Fruit fly (Drosophila melanogaster) whole organism, prepupa: ENCODE results near the gene CG16964.
A peak's percentile ranks its signal among the peaks of the same experiment; 100 is the strongest.

ENCODE experiments used
- CG11762 ChIP-seq: fragments of 200-800 bp; sonication (Bioruptor generic); optimal IDR thresholded peaks from 3 replicates; lab custom pipeline; 2016; ENCODE audit warnings: missing biosample characterization, missing genetic modification characterization; ENCODE audit not compliant: insufficient read depth
- CG15336 ChIP-seq: fragments of 200-800 bp; sonication (Bioruptor generic); IDR thresholded peaks from 2 replicates; pipeline ENCODE4 v1.3.6; 2022; ENCODE audit warnings: missing biosample characterization, missing genetic modification characterization
- CG16779 ChIP-seq: fragments of 200-800 bp; sonication (Bioruptor generic); optimal IDR thresholded peaks from 3 replicates; lab custom pipeline; 2017; ENCODE audit warnings: missing biosample characterization, mild to moderate bottlenecking, missing genetic modification characterization
- CG3032 ChIP-seq: fragments of 200-800 bp; optimal IDR thresholded peaks from 2 replicates; lab custom pipeline; 2019; ENCODE audit warnings: missing biosample characterization, mild to moderate bottlenecking, missing genetic modification characterization, moderate library complexity
- CG31627 ChIP-seq: fragments of 200-800 bp; sonication (Bioruptor generic); optimal IDR thresholded peaks from 3 replicates; lab custom pipeline; 2016; ENCODE audit warnings: missing biosample characterization, missing genetic modification characterization
- CG32006 ChIP-seq: fragments of 200-800 bp; sonication (Bioruptor generic); optimal IDR thresholded peaks from 3 replicates; lab custom pipeline; 2017; ENCODE audit warnings: missing biosample characterization, mild to moderate bottlenecking, missing genetic modification characterization
- CG34406 ChIP-seq: fragments of 200-800 bp; sonication (Bioruptor generic); optimal IDR thresholded peaks from 3 replicates; lab custom pipeline; 2016; ENCODE audit warnings: missing biosample characterization, missing genetic modification characterization
- CG4318 ChIP-seq: fragments of 200-800 bp; sonication (Bioruptor generic); optimal IDR thresholded peaks from 3 replicates; lab custom pipeline; 2017; ENCODE audit warnings: missing biosample characterization, mild to moderate bottlenecking, missing genetic modification characterization
- CG6163 ChIP-seq: fragments of 200-800 bp; sonication (Bioruptor generic); IDR thresholded peaks from 3 replicates; pipeline ENCODE4 v1.3.6; 2022; ENCODE audit warnings: missing biosample characterization, missing genetic modification characterization
- CG6276 ChIP-seq: fragments of 200-800 bp; sonication (Bioruptor generic); optimal IDR thresholded peaks from 2 replicates; lab custom pipeline; 2017; ENCODE audit warnings: missing biosample characterization, mild to moderate bottlenecking, missing genetic modification characterization
- CG6792 ChIP-seq: fragments of 200-800 bp; sonication (Bioruptor generic); optimal IDR thresholded peaks from 3 replicates; lab custom pipeline; 2016; ENCODE audit warnings: missing biosample characterization, missing genetic modification characterization
- CG6808 ChIP-seq: fragments of 200-800 bp; sonication (Bioruptor generic); optimal IDR thresholded peaks from 3 replicates; lab custom pipeline; 2017; ENCODE audit warnings: missing biosample characterization, missing genetic modification characterization, mild to moderate bottlenecking, moderate library complexity, missing genetic modification reagents
- CG6854 ChIP-seq: fragments of 200-800 bp; sonication (Bioruptor generic); optimal IDR thresholded peaks from 2 replicates; lab custom pipeline; 2017; ENCODE audit warnings: missing biosample characterization, mild to moderate bottlenecking, missing genetic modification characterization
- CG8632 ChIP-seq: fragments of 200-800 bp; sonication (Bioruptor generic); optimal IDR thresholded peaks from 3 replicates; lab custom pipeline; 2016; ENCODE audit warnings: missing biosample characterization, missing genetic modification characterization
- Eip75B ChIP-seq: fragments of 200-800 bp; sonication (Bioruptor generic); optimal IDR thresholded peaks from 3 replicates; lab custom pipeline; 2016; ENCODE audit warnings: missing biosample characterization, missing genetic modification characterization
- Eip78C ChIP-seq: fragments of 200-800 bp; sonication (Bioruptor generic); peaks from one replicate; lab custom pipeline; 2016; ENCODE audit warnings: missing biosample characterization, missing genetic modification characterization
- Ets21C ChIP-seq: fragments of 200-800 bp; sonication (Bioruptor generic); optimal IDR thresholded peaks from 3 replicates; lab custom pipeline; 2016; ENCODE audit warnings: missing biosample characterization, missing genetic modification characterization
- Hr38 ChIP-seq: sonication (Bioruptor generic); optimal IDR thresholded peaks from 2 replicates; lab custom pipeline; 2016; ENCODE audit warnings: missing biosample characterization, missing genetic modification characterization
- Lpt ChIP-seq: fragments of 200-800 bp; sonication (Bioruptor generic); optimal IDR thresholded peaks from 3 replicates; lab custom pipeline; 2016; ENCODE audit warnings: missing biosample characterization, missing genetic modification characterization
- Met ChIP-seq: fragments of 200-800 bp; sonication (Bioruptor generic); optimal IDR thresholded peaks from 3 replicates; lab custom pipeline; 2016; ENCODE audit warnings: missing biosample characterization, missing genetic modification characterization
- Sox14 ChIP-seq: fragments of 200-800 bp; sonication (Bioruptor generic); optimal IDR thresholded peaks from 3 replicates; lab custom pipeline; 2016; ENCODE audit warnings: missing biosample characterization, missing genetic modification characterization
- Sox15 ChIP-seq: fragments of 200-800 bp; sonication (Bioruptor generic); optimal IDR thresholded peaks from 3 replicates; lab custom pipeline; 2016; ENCODE audit warnings: missing biosample characterization, missing genetic modification characterization
- acj6 ChIP-seq: fragments of 200-800 bp; sonication (Bioruptor generic); optimal IDR thresholded peaks from 3 replicates; lab custom pipeline; 2016; ENCODE audit warnings: missing biosample characterization, missing genetic modification characterization
- cyc ChIP-seq: fragments of 200-800 bp; sonication (Bioruptor generic); optimal IDR thresholded peaks from 3 replicates; lab custom pipeline; 2016; ENCODE audit warnings: missing biosample characterization, missing genetic modification characterization
- dsx ChIP-seq: fragments of 200-800 bp; optimal IDR thresholded peaks from 3 replicates; lab custom pipeline; 2019; ENCODE audit warnings: missing biosample characterization, mild to moderate bottlenecking, missing genetic modification characterization, moderate library complexity; ENCODE audit not compliant: poor library complexity, severe bottlenecking
- eg ChIP-seq: fragments of 200-800 bp; sonication (Bioruptor generic); IDR thresholded peaks from 3 replicates; pipeline ENCODE4 v1.3.6; 2022; ENCODE audit warnings: missing biosample characterization, missing genetic modification characterization
- esn ChIP-seq: fragments of 200-800 bp; sonication (Bioruptor generic); optimal IDR thresholded peaks from 2 replicates; lab custom pipeline; 2016; ENCODE audit warnings: missing biosample characterization, mild to moderate bottlenecking, missing genetic modification characterization, moderate library complexity
- fd59A ChIP-seq: fragments of 200-800 bp; sonication (Bioruptor generic); optimal IDR thresholded peaks from 2 replicates; lab custom pipeline; 2017; ENCODE audit warnings: missing biosample characterization, mild to moderate bottlenecking, missing genetic modification characterization, missing genetic modification reagents
- fd85E ChIP-seq: fragments of 200-800 bp; sonication (Bioruptor generic); optimal IDR thresholded peaks from 3 replicates; lab custom pipeline; 2016; ENCODE audit warnings: missing biosample characterization, missing genetic modification characterization
- lz ChIP-seq: fragments of 200-800 bp; sonication (Bioruptor generic); optimal IDR thresholded peaks from 3 replicates; lab custom pipeline; 2016; ENCODE audit warnings: missing biosample characterization, missing genetic modification characterization
- net ChIP-seq: fragments of 200-800 bp; sonication (Bioruptor generic); optimal IDR thresholded peaks from 3 replicates; lab custom pipeline; 2016; ENCODE audit warnings: missing biosample characterization, missing genetic modification characterization
- salr ChIP-seq, 2 experiments: fragments of 200-800 bp; sonication (Bioruptor generic); optimal IDR thresholded peaks; 3 replicates each; lab custom pipeline; 2016 to 2018; ENCODE audit warnings: missing biosample characterization in 2 of 2, missing genetic modification characterization in 2 of 2, mild to moderate bottlenecking in 1 of 2
- svp ChIP-seq: fragments of 200-800 bp; sonication (Bioruptor generic); peaks from one replicate; lab custom pipeline; 2016; ENCODE audit warnings: missing biosample characterization, missing genetic modification characterization
- topi ChIP-seq: fragments of 200-800 bp; sonication (Bioruptor generic); optimal IDR thresholded peaks from 3 replicates; lab custom pipeline; 2016; ENCODE audit warnings: missing biosample characterization, missing genetic modification characterization

CG16964 gene

DNA sequence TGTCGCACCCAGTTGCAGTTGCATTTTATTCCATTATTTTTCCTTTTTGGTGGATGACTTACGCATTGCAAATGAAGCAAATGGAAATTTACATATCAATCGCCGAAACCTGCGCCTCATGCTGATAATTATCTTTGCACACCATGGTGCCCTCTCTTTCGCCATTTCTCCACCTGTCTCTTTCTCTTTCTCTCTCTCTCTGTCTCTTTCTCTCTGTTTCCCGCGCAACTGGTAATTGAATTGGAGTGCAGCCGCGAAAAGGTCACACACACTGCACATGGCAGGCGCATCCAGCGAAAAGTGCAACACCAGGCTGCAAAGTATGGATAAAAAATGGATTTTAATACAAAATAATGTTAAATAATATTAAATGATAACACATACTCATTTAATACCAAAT lies 30.0 kb downstream of the CG16964 start:
- no peak for TF ChIP-seq salr (GFP tag; optimal IDR thresholded peaks at IDR 0.05; lab: Kevin White, UChicago)

- peak; percentile 20 for TF ChIP-seq CG32006
- TF ChIP-seq CG6808 (GFP tag; lab: Kevin White, UChicago) = no peak
- TF ChIP-seq dsx (GFP tag; lab: Kevin White, UChicago) = no peak
- no peak for TF ChIP-seq eg (GFP tag; lab: Robert Waterston, UW)
- peak; percentile 0 for TF ChIP-seq acj6 (GFP tag; lab: Kevin White, UChicago)
- no peak for TF ChIP-seq CG3032 (tag; lab: Kevin White, UChicago)
- no peak for TF ChIP-seq svp (GFP tag; lab: Kevin White, UChicago)
- no peak for TF ChIP-seq CG11762
- TF ChIP-seq net = no peak
- no peak for TF ChIP-seq CG34406 (GFP tag; lab: Kevin White, UChicago)
- TF ChIP-seq topi (GFP tag; lab: Kevin White, UChicago) = no peak
- no peak for TF ChIP-seq Met
These were observed 32.3 kb downstream of the CG16964 start for dm6 chr2L:11980075-11980474.

DNA sequence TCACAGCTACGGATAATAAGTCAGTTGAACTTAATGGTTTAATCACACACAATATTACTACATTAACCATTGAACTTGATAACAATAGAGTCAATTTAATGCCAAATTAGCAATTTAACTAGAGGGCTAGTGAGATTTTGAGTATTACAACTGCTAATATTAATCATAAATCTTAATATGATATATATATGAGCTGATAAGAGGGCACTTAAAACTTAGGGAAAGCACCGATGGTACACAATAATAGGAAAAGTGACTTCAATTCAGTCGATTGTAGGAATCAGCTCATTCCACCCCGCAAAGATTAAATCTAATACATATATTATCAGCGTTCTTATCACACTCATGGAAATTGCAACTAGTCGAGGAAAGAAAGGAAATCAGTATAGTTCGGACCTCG lies 33.5 kb downstream of the CG16964 start, which contains the start of gene CG16965:
CG16965 (plus strand) TSS at position 382 of the 400 bp plus-strand sequence.
- TF ChIP-seq Eip78C (GFP tag; lab: Kevin White, UChicago) = peak; percentile 52
- TF ChIP-seq salr (GFP tag; optimal IDR thresholded peaks at IDR 0.05; lab: Kevin White, UChicago) = no peak

- TF ChIP-seq Ets21C (GFP tag; lab: Kevin White, UChicago) (peak; percentile 43), Eip75B (GFP tag; lab: Kevin White, UChicago) (no peak), Sox15 (peak; percentile 14), Eip78C (GFP tag; lab: Kevin White, UChicago) (peak; percentile 69), CG6792 (GFP tag; lab: Kevin White, UChicago) (peak; percentile 51), esn (peak; percentile 69), CG6854 (no peak), Sox14 (GFP tag; lab: Kevin White, UChicago) (peak; percentile 79), topi (GFP tag; lab: Kevin White, UChicago) (no peak), lz (GFP tag; lab: Kevin White, UChicago) (peak; percentile 55), CG31627 (GFP tag; lab: Kevin White, UChicago) (peak; percentile 46), CG16779 (no peak), fd59A (GFP tag; lab: Kevin White, UChicago) (no peak), cyc (GFP tag; lab: Kevin White, UChicago) (peak; percentile 46), CG6276 (GFP tag; lab: Kevin White, UChicago) (no peak), Met (no peak), CG6163 (GFP tag; lab: Robert Waterston, UW) (0 out of 3 replicates have a peak, but pooled peaks have one; percentile 19), CG8632 (no peak), CG15336 (GFP tag; lab: Robert Waterston, UW) (peak; percentile 20; the same call in 1 of the 2 replicates)
These were observed 40.2 kb downstream of the CG16964 start, which contains the start of the genes CG6686 and CG34163 for dm6 chr2L:11987945-11988344. Gene CG6686 (minus strand): TSS chr2L:11988039. Gene CG34163 (plus strand): TSS chr2L:11988270.

DNA sequence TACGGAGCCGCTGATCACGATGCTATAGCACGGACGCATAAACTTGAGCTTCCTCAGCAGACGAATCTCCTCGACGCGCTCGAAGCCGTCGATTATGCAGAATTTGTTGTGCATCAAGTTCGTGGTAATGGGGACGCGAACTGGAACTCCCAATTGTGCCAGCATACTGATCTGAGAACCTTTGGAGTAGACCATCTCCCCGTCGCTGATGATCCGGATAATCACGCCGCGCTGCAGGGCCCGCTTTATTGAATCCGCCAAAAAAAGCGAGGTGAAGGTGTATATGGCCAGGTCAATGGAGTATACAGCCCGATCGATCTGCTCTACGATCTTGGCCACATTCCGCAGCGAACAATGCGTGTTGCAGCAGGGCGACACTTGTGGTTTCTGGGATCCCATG lies 41.5 kb downstream of the CG16964 start:
- TF ChIP-seq CG34406 (GFP tag; lab: Kevin White, UChicago) (no peak), Lpt (GFP tag; lab: Kevin White, UChicago) (no peak), Hr38 (GFP tag; lab: Kevin White, UChicago) (no peak), CG32006 (no peak), fd85E (GFP tag; lab: Kevin White, UChicago) (no peak), dsx (GFP tag; lab: Kevin White, UChicago) (no peak), CG15336 (GFP tag; lab: Robert Waterston, UW) (no peak), CG3032 (tag; lab: Kevin White, UChicago) (no peak), CG4318 (no peak)
